Worm (Caenorhabditis elegans) whole organism, young adult: ENCODE results near the gene F47F2.3.

Source experiments
- B0035.1 ChIP-seq: sonication (generic microtip); optimal IDR thresholded peaks from 2 replicates; lab custom pipeline; 2016; ENCODE audit warnings: missing genetic modification characterization, mild to moderate bottlenecking, missing compliant biosample characterization, missing genotype, missing genetic modification reagents
- D2030.7 ChIP-seq: fragments of 200-800 bp; sonication (Bioruptor generic); IDR thresholded peaks from 2 replicates; pipeline ENCODE4 v1.3.6; 2022; ENCODE audit warnings: missing genetic modification reagents, missing genetic modification characterization, missing compliant biosample characterization
- F52B5.7 ChIP-seq: sonication (generic microtip); optimal IDR thresholded peaks from 2 replicates; lab custom pipeline; 2016; ENCODE audit warnings: mild to moderate bottlenecking, missing genetic modification characterization, missing compliant biosample characterization
- F55B11.4 ChIP-seq: sonication (generic microtip); optimal IDR thresholded peaks from 2 replicates; lab custom pipeline; 2016; ENCODE audit warnings: missing compliant biosample characterization, missing genetic modification characterization, borderline replicate concordance; ENCODE audit not compliant: insufficient read depth
- T07F8.4 ChIP-seq: sonication (generic microtip); optimal IDR thresholded peaks from 2 replicates; lab custom pipeline; 2016; ENCODE audit warnings: mild to moderate bottlenecking, missing genetic modification characterization, moderate library complexity, missing compliant biosample characterization
- Y53F4B.3 ChIP-seq: fragments of 200-800 bp; sonication (Bioruptor generic); IDR thresholded peaks from 2 replicates; pipeline ENCODE4 v1.3.6; 2022; ENCODE audit warnings: missing genetic modification reagents, missing genetic modification characterization, missing compliant biosample characterization
- Y67H2A.10 ChIP-seq: fragments of 200-800 bp; sonication (Bioruptor generic); conservative IDR thresholded peaks from 2 replicates; pipeline ENCODE4 v1.3.6; 2022; ENCODE audit warnings: missing genetic modification reagents, missing genetic modification characterization, missing compliant biosample characterization
- Y79H2A.3 ChIP-seq: fragments of 200-800 bp; sonication (Bioruptor generic); conservative IDR thresholded peaks from 2 replicates; pipeline ENCODE4 v1.3.6; 2022; ENCODE audit warnings: missing genetic modification reagents, missing genetic modification characterization, missing compliant biosample characterization
- ZK185.1 ChIP-seq: sonication (generic microtip); optimal IDR thresholded peaks from 2 replicates; lab custom pipeline; 2016; ENCODE audit warnings: mild to moderate bottlenecking, missing genetic modification characterization, missing compliant biosample characterization; ENCODE audit not compliant: poor library complexity, severe bottlenecking
- atf-7 ChIP-seq: sonication (generic microtip); optimal IDR thresholded peaks from 2 replicates; lab custom pipeline; 2017; ENCODE audit warnings: mild to moderate bottlenecking, missing genetic modification characterization, missing compliant biosample characterization
- athp-1 ChIP-seq: sonication (generic microtip); optimal IDR thresholded peaks from 2 replicates; lab custom pipeline; 2017; ENCODE audit warnings: mild to moderate bottlenecking, missing genetic modification characterization, missing compliant biosample characterization
- attf-5 ChIP-seq: fragments of 200-800 bp; sonication (Bioruptor generic); optimal IDR thresholded peaks from 2 replicates; lab custom pipeline; 2018; ENCODE audit warnings: mild to moderate bottlenecking, missing genetic modification characterization, missing compliant biosample characterization
- attf-6 ChIP-seq: fragments of 200-800 bp; sonication (Bioruptor generic); IDR thresholded peaks from 2 replicates; pipeline ENCODE4 v1.3.6; 2022; ENCODE audit warnings: missing genetic modification reagents, missing genetic modification characterization, missing compliant biosample characterization
- bed-2 ChIP-seq: fragments of 200-800 bp; sonication (Bioruptor generic); IDR thresholded peaks from 2 replicates; pipeline ENCODE4 v1.3.6; 2022; ENCODE audit warnings: missing genetic modification reagents, missing genetic modification characterization, missing compliant biosample characterization
- ccch-3 ChIP-seq: fragments of 200-800 bp; sonication (Bioruptor generic); optimal IDR thresholded peaks from 2 replicates; lab custom pipeline; 2018; ENCODE audit warnings: mild to moderate bottlenecking, missing genetic modification characterization, missing compliant biosample characterization
- cebp-1 ChIP-seq, 2 experiments: fragments of 200-800 bp in 1 of 2; sonication (Bioruptor generic) in 1 of 2; sonication (generic microtip) in 1 of 2; IDR thresholded peaks in 1 of 2; optimal IDR thresholded peaks in 1 of 2; 2 replicates each; pipeline versions ENCODE4 v1.3.6 to Lab custom; 2017 to 2022; ENCODE audit warnings: missing compliant biosample characterization in 2 of 2, missing genetic modification characterization in 2 of 2, mild to moderate bottlenecking in 1 of 2, missing genetic modification reagents in 1 of 2, moderate library complexity in 1 of 2
- ceh-27 ChIP-seq: fragments of 200-800 bp; sonication (Bioruptor generic); optimal IDR thresholded peaks from 2 replicates; lab custom pipeline; 2018; ENCODE audit warnings: mild to moderate bottlenecking, missing genetic modification characterization, moderate library complexity, missing compliant biosample characterization
- egrh-3 ChIP-seq: fragments of 200-800 bp; sonication (Bioruptor generic); IDR thresholded peaks from 2 replicates; pipeline ENCODE4 v1.3.6; 2022; ENCODE audit warnings: missing genetic modification reagents, missing genetic modification characterization, missing compliant biosample characterization
- hlh-12 ChIP-seq: sonication (generic microtip); optimal IDR thresholded peaks from 2 replicates; lab custom pipeline; 2016; ENCODE audit warnings: missing genetic modification characterization, missing compliant biosample characterization
- let-526 ChIP-seq: fragments of 200-800 bp; sonication (Bioruptor generic); IDR thresholded peaks from 2 replicates; pipeline ENCODE4 v1.3.6; 2022; ENCODE audit warnings: missing genetic modification reagents, missing genetic modification characterization, missing compliant biosample characterization
- let-607 ChIP-seq, 2 experiments: fragments of 200-800 bp in 1 of 2; sonication (Bioruptor generic) in 1 of 2; sonication (generic microtip) in 1 of 2; optimal IDR thresholded peaks; 2 replicates each; lab custom pipeline; 2016 to 2018; ENCODE audit warnings: mild to moderate bottlenecking in 2 of 2, missing compliant biosample characterization in 2 of 2, missing genetic modification characterization in 2 of 2, moderate library complexity in 2 of 2, missing genotype in 1 of 2
- lin-26 ChIP-seq: fragments of 200-800 bp; sonication (Bioruptor generic); IDR thresholded peaks from 2 replicates; pipeline ENCODE4 v1.3.6; 2022; ENCODE audit warnings: missing genetic modification reagents, missing genetic modification characterization, missing compliant biosample characterization
- lir-1 ChIP-seq: fragments of 200-800 bp; sonication (Bioruptor generic); conservative IDR thresholded peaks from 2 replicates; pipeline ENCODE4 v1.3.6; 2022; ENCODE audit warnings: missing genetic modification reagents, missing genetic modification characterization, missing compliant biosample characterization
- lsy-27 ChIP-seq: sonication (generic microtip); optimal IDR thresholded peaks from 2 replicates; lab custom pipeline; 2017; ENCODE audit warnings: missing genetic modification characterization, mild to moderate bottlenecking, missing compliant biosample characterization, antibody characterized with exemption, missing genotype, borderline replicate concordance; ENCODE audit not compliant: insufficient read depth
- mcd-1 ChIP-seq: fragments of 200-800 bp; sonication (Bioruptor generic); IDR thresholded peaks from 2 replicates; pipeline ENCODE4 v1.3.6; 2022; ENCODE audit warnings: missing genetic modification reagents, missing genetic modification characterization, missing compliant biosample characterization
- mes-4 ChIP-seq: sonication (generic microtip); optimal IDR thresholded peaks from 2 replicates; lab custom pipeline; 2016; ENCODE audit warnings: missing genotype, missing genetic modification characterization, missing compliant biosample characterization
- nfya-2 ChIP-seq: fragments of 200-800 bp; sonication (Bioruptor generic); IDR thresholded peaks from 2 replicates; pipeline ENCODE4 v1.3.6; 2022; ENCODE audit warnings: missing genetic modification reagents, missing genetic modification characterization, missing compliant biosample characterization
- nhr-27 ChIP-seq: fragments of 200-800 bp; sonication (Bioruptor generic); optimal IDR thresholded peaks from 2 replicates; lab custom pipeline; 2018; ENCODE audit warnings: mild to moderate bottlenecking, missing genetic modification characterization, moderate library complexity, missing compliant biosample characterization
- sea-2 ChIP-seq: fragments of 200-800 bp; sonication (Bioruptor generic); IDR thresholded peaks from 2 replicates; pipeline ENCODE4 v1.3.6; 2022; ENCODE audit warnings: missing genetic modification characterization, missing compliant biosample characterization
- snpc-1.3 ChIP-seq: sonication (generic microtip); optimal IDR thresholded peaks from 2 replicates; lab custom pipeline; 2017; ENCODE audit warnings: missing genetic modification characterization, mild to moderate bottlenecking, missing compliant biosample characterization, antibody characterized with exemption, moderate library complexity, missing genotype, missing genetic modification reagents; ENCODE audit not compliant: insufficient read depth
- somi-1 ChIP-seq: fragments of 200-800 bp; sonication (Bioruptor generic); optimal IDR thresholded peaks from 2 replicates; lab custom pipeline; 2018; ENCODE audit warnings: mild to moderate bottlenecking, missing genetic modification characterization, missing compliant biosample characterization
- tbx-9 ChIP-seq: sonication (generic microtip); optimal IDR thresholded peaks from 2 replicates; lab custom pipeline; 2016; ENCODE audit warnings: borderline replicate concordance, missing genetic modification characterization, inconsistent platforms, missing compliant biosample characterization
- zfh-2 ChIP-seq: fragments of 200-800 bp; sonication (Bioruptor generic); conservative IDR thresholded peaks from 2 replicates; pipeline ENCODE4 v1.3.6; 2022; ENCODE audit warnings: missing genetic modification reagents, missing genetic modification characterization, missing compliant biosample characterization

Gene F47F2.3

DNA sequence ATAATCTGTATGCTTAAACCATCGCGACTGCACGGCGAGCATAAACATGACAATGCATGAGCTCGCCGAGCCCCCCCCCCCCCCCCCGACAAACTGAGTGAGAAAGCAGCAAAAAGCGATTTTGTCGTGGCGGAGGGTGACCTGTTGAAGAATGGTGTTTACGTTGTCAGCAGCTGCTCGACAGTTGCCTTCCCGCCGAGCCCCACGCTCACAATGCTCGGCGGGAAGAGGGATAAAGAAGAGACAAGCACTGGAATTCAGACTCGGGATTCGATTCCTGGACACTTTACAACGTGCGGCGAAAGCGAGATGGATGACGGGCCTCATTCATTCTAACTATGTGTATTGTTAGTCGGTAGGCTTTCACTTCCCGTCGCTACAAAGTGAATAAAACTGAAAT lies 5.2 kb upstream of the F47F2.3 start (continued):
- TF ChIP-seq nfya-2 (GFP tag; lab: Robert Waterston, UW), result no peak
- TF ChIP-seq ceh-27, result no peak
- TF ChIP-seq somi-1, result no peak
- no peak for TF ChIP-seq ccch-3 (GFP tag; lab: Kevin White, UChicago)
- no peak for TF ChIP-seq B0035.1 (tag; lab: Kevin White, UChicago)
- no peak for TF ChIP-seq mcd-1
- no peak for TF ChIP-seq hlh-12 (tag; lab: Kevin White, UChicago)
- no peak for TF ChIP-seq attf-6 (GFP tag; lab: Robert Waterston, UW)

DNA sequence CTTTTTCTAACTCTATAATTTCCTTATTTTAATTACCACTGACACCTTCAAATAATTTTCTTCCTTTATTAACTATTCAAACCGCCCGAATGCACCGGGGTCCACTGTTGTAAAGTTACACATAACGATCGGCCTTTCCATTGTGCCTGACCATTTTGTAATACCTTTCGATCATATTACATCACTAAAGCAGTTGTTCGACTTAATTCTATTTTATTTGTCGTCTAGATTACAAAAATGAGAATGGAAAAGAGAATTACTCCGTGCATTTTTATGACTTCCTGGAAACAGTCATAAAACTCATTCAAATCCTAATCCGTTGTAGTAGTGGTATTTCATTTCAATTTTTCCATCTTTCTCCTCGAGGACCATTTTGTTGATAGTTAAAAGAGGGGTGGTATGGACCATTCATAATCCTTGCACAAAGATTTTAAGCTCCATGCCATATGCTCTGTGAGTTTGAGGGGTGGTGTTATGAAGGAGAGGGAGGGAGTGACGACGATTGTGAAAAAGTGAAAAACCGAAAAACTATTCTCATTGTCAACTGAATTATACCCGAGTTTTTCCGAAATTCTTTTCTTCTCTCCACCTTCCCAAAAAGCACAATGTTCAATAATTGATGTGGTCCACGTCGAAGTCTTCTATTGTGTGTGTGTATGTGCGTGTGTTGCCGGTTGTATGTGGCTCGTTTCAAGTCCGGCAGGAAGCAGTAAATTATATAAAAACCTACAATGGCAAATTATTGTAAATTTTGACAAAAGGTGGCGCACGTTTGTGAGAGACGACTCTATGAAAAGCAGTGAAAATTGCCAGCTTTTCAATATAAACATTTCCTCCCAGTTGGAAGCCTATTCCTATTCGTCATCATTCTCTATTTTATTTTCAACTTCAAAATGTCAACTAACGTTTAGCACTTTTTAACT lies 3.0 kb upstream of the F47F2.3 start:
- TF ChIP-seq atf-7 (tag; lab: Kevin White, UChicago) (no peak), zfh-2 (GFP tag; lab: Robert Waterston, UW) (no peak)

DNA sequence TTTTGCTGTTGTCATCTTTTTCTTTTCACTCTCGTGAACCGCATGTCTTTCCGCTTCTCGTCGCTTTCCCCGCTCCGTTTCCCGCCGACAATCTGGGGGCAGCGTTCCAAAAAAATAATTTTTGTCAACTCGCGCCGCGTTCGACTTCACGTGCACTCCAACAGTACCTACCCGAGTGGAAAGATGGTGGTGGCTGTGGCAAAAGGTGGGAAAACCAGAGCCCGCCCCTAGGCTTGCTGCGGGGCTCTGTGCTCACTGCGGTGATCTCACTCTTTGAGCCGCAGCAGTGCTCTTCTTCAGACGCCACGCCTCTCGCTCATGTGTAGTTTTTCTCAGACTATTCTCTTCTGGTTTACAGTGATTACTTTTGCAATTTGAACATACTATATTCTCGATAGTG lies 7.9 kb downstream of the F47F2.3 start:
- TF ChIP-seq attf-5 (GFP tag; lab: Kevin White, UChicago) (no peak), lir-1 (0 out of 2 replicates have a peak, but pooled peaks have one; percentile 35), T07F8.4 (tag; lab: Kevin White, UChicago) (no peak), D2030.7 (GFP tag; lab: Robert Waterston, UW) (no peak), zfh-2 (GFP tag; lab: Robert Waterston, UW) (peak; percentile 87), egrh-3 (GFP tag; lab: Robert Waterston, UW) (peak; percentile 50; the same call in 1 of the 2 replicates)
- TF ChIP-seq, all 124 proteins: peak for 3

DNA sequence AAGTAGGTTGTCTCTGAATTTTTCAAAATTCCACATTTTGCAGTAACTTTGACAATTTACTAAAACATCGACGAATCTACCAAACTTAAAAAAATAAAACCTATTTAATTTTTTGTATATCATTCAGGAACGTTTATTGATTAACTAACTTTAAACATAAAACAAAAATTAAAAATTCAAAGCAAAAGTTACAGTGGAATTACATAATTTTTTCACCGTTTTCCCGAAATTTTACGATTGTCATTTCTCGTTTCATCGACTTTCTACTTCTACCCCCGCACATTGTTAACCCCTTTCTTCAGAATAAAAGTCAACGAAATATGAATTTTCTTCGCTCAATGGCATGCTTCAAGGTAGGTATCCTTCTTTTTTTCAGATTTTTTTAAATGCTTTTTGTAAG lies 17.2 kb downstream of the F47F2.3 start, which contains the start of gene F47F2.1:
Gene F47F2.1, plus strand, starts transcription at position 301 of the 400 bp plus-strand sequence.
- TF ChIP-seq let-607 (tag; optimal IDR thresholded peaks at IDR 0.05; lab: Kevin White, UChicago), result no peak
- TF ChIP-seq, all 124 proteins: peak for 0

DNA sequence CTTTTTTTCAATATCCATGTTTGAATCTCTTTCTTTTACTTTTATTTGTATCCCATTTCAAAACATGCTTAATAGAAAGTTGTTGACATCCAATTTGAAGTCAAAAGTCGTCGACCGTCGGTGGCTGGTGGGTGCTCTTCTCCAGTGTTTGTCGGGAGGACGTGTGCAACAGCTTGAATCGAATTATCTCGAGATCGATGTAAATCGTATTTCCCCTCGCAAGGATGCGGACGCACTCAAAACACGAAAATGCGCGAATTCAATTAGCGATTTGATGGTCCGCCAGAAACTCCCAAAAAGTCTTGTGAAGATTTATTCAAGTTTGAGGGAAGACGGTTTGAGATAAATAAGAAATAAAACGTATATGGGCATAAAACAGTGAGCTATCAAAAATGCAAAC lies 19.8 kb downstream of the F47F2.3 start:
- TF ChIP-seq F55B11.4 (tag; lab: Kevin White, UChicago), result no peak
- TF ChIP-seq, all 124 proteins: peak for 0

DNA sequence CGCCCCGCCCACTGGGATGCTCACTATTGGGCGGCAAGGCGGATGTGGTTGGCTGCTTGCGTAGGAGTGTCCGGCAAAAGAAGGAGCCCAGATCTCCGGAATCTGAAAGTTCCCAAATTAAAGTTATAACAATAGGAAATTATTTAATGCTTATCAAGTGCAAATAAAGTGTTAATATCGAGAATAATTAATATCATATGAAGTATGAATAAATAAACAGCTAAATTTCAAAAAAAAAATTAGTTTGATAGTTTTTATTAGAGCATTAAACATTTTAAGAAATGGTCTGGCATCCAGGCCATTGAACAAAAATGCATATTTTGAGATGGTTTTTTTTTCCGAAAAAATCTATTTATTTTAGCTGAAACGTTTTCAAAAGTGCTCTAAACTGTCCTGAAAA lies 22.0 kb downstream of the F47F2.3 start, which contains the start of gene lim-4:
Gene lim-4, minus strand, starts transcription at position 101 of the 400 bp plus-strand sequence.
- TF ChIP-seq snpc-1.3 (no peak), B0035.1 (tag; lab: Kevin White, UChicago) (no peak), F52B5.7 (tag; lab: Kevin White, UChicago) (no peak), let-526 (GFP tag; lab: Robert Waterston, UW) (no peak), T07F8.4 (tag; lab: Kevin White, UChicago) (no peak), mes-4 (tag; lab: Kevin White, UChicago) (no peak), athp-1 (no peak), Y67H2A.10 (GFP tag; lab: Robert Waterston, UW) (no peak)

DNA sequence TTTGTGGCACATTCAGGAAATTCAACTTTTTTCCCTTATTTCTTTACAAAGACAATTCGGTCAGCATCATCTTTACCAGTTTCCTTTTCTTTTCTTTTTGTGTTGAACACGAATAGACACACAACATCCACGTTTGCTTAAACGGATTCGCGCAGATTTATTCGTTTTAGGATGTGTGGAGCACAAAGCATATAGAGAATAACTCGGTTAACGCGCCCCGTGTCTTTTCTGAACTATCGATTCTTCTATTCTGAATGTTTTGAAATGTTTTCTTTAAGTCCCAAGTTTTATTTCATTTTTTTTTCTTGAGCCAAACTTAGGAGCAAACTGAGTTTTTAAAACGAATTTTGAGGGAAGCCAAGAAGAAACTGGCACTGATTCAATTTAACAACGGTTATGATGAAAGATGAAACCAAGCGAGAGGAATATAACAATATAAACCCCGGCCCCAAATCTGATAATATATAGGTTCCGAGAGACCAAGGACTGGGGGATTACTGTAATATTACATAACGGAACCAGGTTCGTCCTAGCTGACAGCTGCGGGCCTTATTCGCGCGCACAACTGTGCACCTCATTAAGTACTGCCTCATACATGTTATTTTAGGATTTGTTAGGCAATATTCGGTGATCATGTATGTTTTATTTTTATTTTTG lies 23.8 kb downstream of the F47F2.3 start:
- TF ChIP-seq bed-2 (GFP tag; lab: Robert Waterston, UW) (no peak), zfh-2 (GFP tag; lab: Robert Waterston, UW) (no peak), attf-6 (GFP tag; lab: Robert Waterston, UW) (no peak), sea-2 (GFP tag; lab: Robert Waterston, UW) (no peak), cebp-1 (GFP tag; IDR thresholded peaks at IDR 0.05; lab: Robert Waterston, UW) (no peak), cebp-1 (tag; optimal IDR thresholded peaks at IDR 0.05; lab: Kevin White, UChicago) (no peak), nhr-27 (tag; lab: Kevin White, UChicago) (no peak), lin-26 (GFP tag; lab: Robert Waterston, UW) (no peak), athp-1 (no peak), Y79H2A.3 (no peak), Y53F4B.3 (GFP tag; lab: Robert Waterston, UW) (no peak), lsy-27 (tag; lab: Kevin White, UChicago) (no peak), tbx-9 (tag; lab: Kevin White, UChicago) (no peak), ZK185.1 (tag; lab: Kevin White, UChicago) (no peak)
